Worm (Caenorhabditis elegans): ENCODE measurements around the gene T28C6.10.

DNA sequence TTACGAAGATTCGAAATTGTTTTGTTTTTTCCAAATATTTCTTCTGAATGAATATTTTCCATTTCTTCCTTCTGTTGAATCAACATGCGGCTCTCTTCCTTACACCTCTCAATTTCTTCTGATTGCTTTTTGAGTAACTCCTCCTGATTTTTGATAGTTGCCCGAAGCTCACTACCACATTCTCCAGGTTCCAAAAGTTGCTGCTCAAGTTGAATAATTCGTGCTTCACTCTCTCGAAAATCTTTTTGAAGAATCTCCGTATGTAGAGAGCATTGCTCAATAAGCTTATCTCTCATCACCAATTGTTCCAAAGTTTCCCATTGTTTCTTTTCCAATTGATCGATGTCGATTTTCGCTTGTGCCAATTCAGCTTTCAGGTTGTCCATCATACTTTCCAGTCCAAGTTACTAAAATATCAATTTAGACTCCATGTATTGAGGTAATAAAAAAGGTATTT lies 44.9 kb upstream of the T28C6.10 start, which contains the start of gene F20C5.6:
- TF ChIP-seq dpl-1 (GFP tag; optimal IDR thresholded peaks at IDR 0.05) (no peak), snpc-4 (GFP tag; optimal IDR thresholded peaks at IDR 0.05) (no peak), snpc-4 (tag; optimal IDR thresholded peaks at IDR 0.05) (no peak), dpff-1 (tag; optimal IDR thresholded peaks at IDR 0.05) (no peak), repo-1 (tag; optimal IDR thresholded peaks at IDR 0.05) (no peak), ceh-58 (GFP tag; IDR thresholded peaks at IDR 0.05) (no peak)

Data from whole organism, young adult.